Fruit fly (Drosophila melanogaster): Measurements from ENCODE around the gene Ssb-c31a.

Gene Ssb-c31a

DNA sequence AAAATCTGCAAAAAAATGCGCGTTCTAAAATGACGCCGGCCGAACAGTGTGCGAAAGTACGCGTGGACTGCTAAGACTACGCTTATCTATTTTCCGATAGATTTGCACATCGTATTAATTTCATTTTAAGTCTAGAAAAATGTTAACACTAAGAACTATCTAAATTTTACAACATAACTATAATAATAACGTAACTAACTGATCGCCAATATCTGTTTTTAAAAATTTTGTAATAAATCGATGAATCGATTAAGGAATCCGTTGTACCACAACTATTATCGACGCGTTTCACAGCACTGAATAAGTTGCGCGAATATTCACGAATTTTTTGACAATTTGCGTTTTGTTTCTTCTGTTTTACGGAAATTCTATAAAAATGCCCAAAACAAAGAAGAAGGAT, at the start of gene Ssb-c31a (continued):
- TF ChIP-seq ftz-f1 (GFP tag; optimal IDR thresholded peaks at IDR 0.05) = no peak
- TF ChIP-seq CG7786 (GFP tag; optimal IDR thresholded peaks at IDR 0.05) = peak; percentile 53
- TF ChIP-seq CG7963 (GFP tag; IDR thresholded peaks at IDR 0.05; ENCODE audit: partially characterized antibody) = no peak
- peak; percentile 59; the same call in 2 of the 3 replicates for TF ChIP-seq CG17361 (GFP tag; IDR thresholded peaks at IDR 0.05)
- no peak for TF ChIP-seq stc (GFP tag; IDR thresholded peaks at IDR 0.05)
- TF ChIP-seq Ada2b (GFP tag; IDR thresholded peaks at IDR 0.05) = no peak
- peak; percentile 61 for TF ChIP-seq CG10147 (GFP tag; optimal IDR thresholded peaks at IDR 0.05)
- peak; percentile 28; the same call in 1 of the 3 replicates for TF ChIP-seq zen2 (GFP tag; IDR thresholded peaks at IDR 0.05; ENCODE audit: partially characterized antibody)
- TF ChIP-seq CG7357 (GFP tag; IDR thresholded peaks at IDR 0.05) = no peak
- no peak for TF ChIP-seq CkIIα-i1 (GFP tag; IDR thresholded peaks at IDR 0.05)
- TF ChIP-seq CG10267 (tag; optimal IDR thresholded peaks at IDR 0.05) = peak; percentile 99
- peak; percentile 7 for TF ChIP-seq jumu (GFP tag; optimal IDR thresholded peaks at IDR 0.05)
- no peak for TF ChIP-seq CG11398 (GFP tag; optimal IDR thresholded peaks at IDR 0.05)
- TF ChIP-seq Dll (GFP tag; IDR thresholded peaks at IDR 0.05; ENCODE audit: partially characterized antibody) = peak; percentile 89
- no peak for TF ChIP-seq Mes4 (GFP tag; optimal IDR thresholded peaks at IDR 0.05)
- TF ChIP-seq CG1024 (GFP tag; IDR thresholded peaks at IDR 0.05) = no peak
- no peak for TF ChIP-seq H15 (GFP tag; IDR thresholded peaks at IDR 0.05)
- peak; percentile 14 for TF ChIP-seq Six4 (GFP tag; optimal IDR thresholded peaks at IDR 0.05)
- peak; percentile 58 for TF ChIP-seq Fer1 (GFP tag; optimal IDR thresholded peaks at IDR 0.05)
- TF ChIP-seq chm (GFP tag; IDR thresholded peaks at IDR 0.05) = no peak
- no peak for TF ChIP-seq NFAT (GFP tag; IDR thresholded peaks at IDR 0.05)
- peak; percentile 30 for TF ChIP-seq Blimp-1 (GFP tag; optimal IDR thresholded peaks at IDR 0.05)
- TF ChIP-seq CG16813 (GFP tag; IDR thresholded peaks at IDR 0.05; ENCODE audit: partially characterized antibody) = peak; percentile 79
- peak; percentile 45 for TF ChIP-seq CG6689 (GFP tag; IDR thresholded peaks at IDR 0.05)

- TF ChIP-seq D (optimal IDR thresholded peaks at IDR 0.05) (peak; percentile 37), D (GFP tag; optimal IDR thresholded peaks at IDR 0.05) (no peak), CG8359 (GFP tag; optimal IDR thresholded peaks at IDR 0.05; ENCODE audit: borderline replicate concordance) (no peak), bab2 (GFP tag; optimal IDR thresholded peaks at IDR 0.05) (no peak), ftz-f1 (GFP tag; optimal IDR thresholded peaks at IDR 0.05) (peak; percentile 26), Dbx (GFP tag; IDR thresholded peaks at IDR 0.05) (no peak), sens-2 (GFP tag; IDR thresholded peaks at IDR 0.05) (no peak), CG14710 (tag; optimal IDR thresholded peaks at IDR 0.05) (no peak), CG30403 (GFP tag; optimal IDR thresholded peaks at IDR 0.05) (no peak), usp (GFP tag; optimal IDR thresholded peaks at IDR 0.05) (peak; percentile 12), croc (GFP tag; conservative IDR thresholded peaks at IDR 0.05) (no peak), Bdp1 (GFP tag; optimal IDR thresholded peaks at IDR 0.05) (no peak), Lhr (GFP tag; optimal IDR thresholded peaks at IDR 0.05) (no peak), cas (GFP tag; IDR thresholded peaks at IDR 0.05) (no peak), sna (GFP tag; IDR thresholded peaks at IDR 0.05; ENCODE audit: partially characterized antibody) (no peak), CG4617 (GFP tag; optimal IDR thresholded peaks at IDR 0.05; ENCODE audit: borderline replicate concordance) (no peak), crol (GFP tag; IDR thresholded peaks at IDR 0.05) (no peak), pum (GFP tag; optimal IDR thresholded peaks at IDR 0.05) (no peak), MESR4 (GFP tag; optimal IDR thresholded peaks at IDR 0.05) (peak; percentile 51)
These were observed 49.2 kb upstream of the Ssb-c31a start for dm6 chr2L:8161994-8162306.

All from whole organism, embryonic.